Worm (Caenorhabditis elegans): Measurements from ENCODE around the gene uvs-1.

DNA sequence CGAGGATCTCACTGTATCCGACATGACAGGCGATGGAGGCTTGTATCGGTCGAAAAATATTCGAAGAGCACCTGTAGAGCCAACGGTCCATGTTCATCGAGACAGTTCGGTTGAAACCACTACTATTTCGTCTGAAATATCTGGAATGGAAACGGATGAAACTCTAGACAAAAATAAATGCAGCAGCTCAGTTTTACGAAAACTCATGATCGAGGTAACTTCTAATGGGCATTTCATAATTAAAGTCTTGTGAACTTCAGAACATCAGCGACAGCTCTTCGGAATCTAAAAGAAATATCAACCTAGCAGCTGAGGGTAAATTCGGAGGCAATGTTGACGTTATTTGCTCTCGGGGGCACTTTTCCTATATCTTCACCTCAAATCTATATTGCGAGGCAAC, 28.8 kb downstream of the uvs-1 start:
- no peak for TF ChIP-seq ama-1 (optimal IDR thresholded peaks at IDR 0.05)
- TF ChIP-seq nhr-12 (tag; optimal IDR thresholded peaks at IDR 0.05) = no peak
- TF ChIP-seq nhr-25 (tag; optimal IDR thresholded peaks at IDR 0.05) = no peak
- TF ChIP-seq unc-62 (GFP tag; optimal IDR thresholded peaks at IDR 0.05) = no peak
- TF ChIP-seq nhr-10 (tag; optimal IDR thresholded peaks at IDR 0.05) = no peak
- TF ChIP-seq elt-3 (tag; optimal IDR thresholded peaks at IDR 0.05) = no peak
- TF ChIP-seq nhr-77 (tag; optimal IDR thresholded peaks at IDR 0.05) = no peak
- TF ChIP-seq ZK546.5 (tag; optimal IDR thresholded peaks at IDR 0.05) = no peak
- no peak for TF ChIP-seq egl-27 (tag; optimal IDR thresholded peaks at IDR 0.05)
- no peak for TF ChIP-seq mab-5 (tag; optimal IDR thresholded peaks at IDR 0.05)
